Fruit fly (Drosophila melanogaster): ENCODE results near the gene CG1582.

The CG1582 gene

dm6 chrX:10857376-10857775 lies 41.7 kb downstream of the CG1582 start, which contains the start of the genes sofe and CG2186 (continued):
- peak; percentile 68 for TF ChIP-seq CG17186 (GFP tag; optimal IDR thresholded peaks at IDR 0.05)
- TF ChIP-seq NC2α (GFP tag; optimal IDR thresholded peaks at IDR 0.05), result peak; percentile 5
- TF ChIP-seq Nf-YA (GFP tag; IDR thresholded peaks at IDR 0.05), result no peak
- TF ChIP-seq Camta (GFP tag; optimal IDR thresholded peaks at IDR 0.05), result peak; percentile 43
- TF ChIP-seq ato (GFP tag; IDR thresholded peaks at IDR 0.05; ENCODE audit: partially characterized antibody), result peak; percentile 62
- peak; percentile 55 for TF ChIP-seq CG17361 (GFP tag; IDR thresholded peaks at IDR 0.05)
- peak; percentile 52 for TF ChIP-seq chn (GFP tag; optimal IDR thresholded peaks at IDR 0.05)
- TF ChIP-seq CG14014 (GFP tag; IDR thresholded peaks at IDR 0.05), result peak; percentile 20; the same call in 1 of the 2 replicates
- TF ChIP-seq hkb (optimal IDR thresholded peaks at IDR 0.05), result no peak
- 0 out of 2 replicates have a peak, but pooled peaks have one; percentile 39 for TF ChIP-seq hkb (GFP tag; IDR thresholded peaks at IDR 0.05)
- TF ChIP-seq gem (tag; optimal IDR thresholded peaks at IDR 0.05), result no peak
- TF ChIP-seq Spps (tag; optimal IDR thresholded peaks at IDR 0.05), result no peak
- peak; percentile 34 for TF ChIP-seq CG2202 (tag; optimal IDR thresholded peaks at IDR 0.05)
- 0 out of 2 replicates have a peak, but pooled peaks have one; percentile 31 for TF ChIP-seq cas (GFP tag; IDR thresholded peaks at IDR 0.05)
- TF ChIP-seq CG1529 (GFP tag; optimal IDR thresholded peaks at IDR 0.05), result no peak
- peak; percentile 45 for TF ChIP-seq CG4404 (GFP tag; IDR thresholded peaks at IDR 0.05)
- TF ChIP-seq lab (GFP tag; optimal IDR thresholded peaks at IDR 0.05), result no peak
- peak; percentile 77 for TF ChIP-seq phol (tag; optimal IDR thresholded peaks at IDR 0.05)
- no peak for TF ChIP-seq Trl (optimal IDR thresholded peaks at IDR 0.05)
- peak; percentile 60 for TF ChIP-seq Trl (GFP tag; optimal IDR thresholded peaks at IDR 0.05)
- peak; percentile 58 for TF ChIP-seq Lhr (GFP tag; optimal IDR thresholded peaks at IDR 0.05)
- TF ChIP-seq run (tag; optimal IDR thresholded peaks at IDR 0.05), result no peak
- TF ChIP-seq CG17568 (GFP tag; optimal IDR thresholded peaks at IDR 0.05), result no peak
- TF ChIP-seq CG17802 (tag; optimal IDR thresholded peaks at IDR 0.05), result no peak
- peak; percentile 61 for TF ChIP-seq CG12299 (tag; optimal IDR thresholded peaks at IDR 0.05)
- peak; percentile 48; the same call in 1 of the 3 replicates for TF ChIP-seq ken (GFP tag; IDR thresholded peaks at IDR 0.05)
- TF ChIP-seq CG5180 (GFP tag; optimal IDR thresholded peaks at IDR 0.05), result no peak
- TF ChIP-seq onecut (GFP tag; IDR thresholded peaks at IDR 0.05), result no peak
- no peak for TF ChIP-seq Doc2 (GFP tag; IDR thresholded peaks at IDR 0.05)
- peak; percentile 23; the same call in 1 of the 2 replicates for TF ChIP-seq E2f1 (GFP tag; IDR thresholded peaks at IDR 0.05)
- TF ChIP-seq CG18262 (tag; optimal IDR thresholded peaks at IDR 0.05), result peak; percentile 29
- peak; percentile 47 for TF ChIP-seq CG4424 (GFP tag; optimal IDR thresholded peaks at IDR 0.05)
- peak; percentile 70 for TF ChIP-seq CG34224 (GFP tag; IDR thresholded peaks at IDR 0.05; ENCODE audit: partially characterized antibody)
- TF ChIP-seq CG11456 (GFP tag; IDR thresholded peaks at IDR 0.05), result 0 out of 3 replicates have a peak, but pooled peaks have one; percentile 37
- TF ChIP-seq CG4617 (GFP tag; optimal IDR thresholded peaks at IDR 0.05; ENCODE audit: borderline replicate concordance), result peak; percentile 27
- peak; percentile 70 for TF ChIP-seq Rfx (GFP tag; IDR thresholded peaks at IDR 0.05)
- peak; percentile 37 for TF ChIP-seq slp2 (GFP tag; optimal IDR thresholded peaks at IDR 0.05)
- no peak for TF ChIP-seq CG34376 (GFP tag; optimal IDR thresholded peaks at IDR 0.05)
- TF ChIP-seq Nf-YB (GFP tag; optimal IDR thresholded peaks at IDR 0.05), result no peak
- peak; percentile 35 for TF ChIP-seq pnt (GFP tag; optimal IDR thresholded peaks at IDR 0.05)
- TF ChIP-seq CG9727 (GFP tag; optimal IDR thresholded peaks at IDR 0.05), result peak; percentile 51
- TF ChIP-seq vvl (GFP tag; IDR thresholded peaks at IDR 0.05), result peak; percentile 64; the same call in 1 of the 2 replicates
- TF ChIP-seq B-H2 (GFP tag; optimal IDR thresholded peaks at IDR 0.05), result peak; percentile 8
- no peak for TF ChIP-seq CG17385 (GFP tag; optimal IDR thresholded peaks at IDR 0.05)
- peak; percentile 80 for TF ChIP-seq CG9932 (GFP tag; IDR thresholded peaks at IDR 0.05)
- peak; percentile 46 for TF ChIP-seq Antp (GFP tag; optimal IDR thresholded peaks at IDR 0.05)
- peak; percentile 94 for TF ChIP-seq Dll (GFP tag; IDR thresholded peaks at IDR 0.05; ENCODE audit: partially characterized antibody)
- peak; percentile 39 for TF ChIP-seq CG1647 (GFP tag; optimal IDR thresholded peaks at IDR 0.05)
- TF ChIP-seq CG15601 (tag; optimal IDR thresholded peaks at IDR 0.05), result peak; percentile 45
- TF ChIP-seq rib (GFP tag; IDR thresholded peaks at IDR 0.05), result no peak
- no peak for TF ChIP-seq Hr78 (GFP tag; optimal IDR thresholded peaks at IDR 0.05)

Measured in whole organism, embryonic.